Worm (Caenorhabditis elegans): ENCODE measurements around the gene set-3.
A peak's percentile ranks its signal among the peaks of the same experiment; 100 is the strongest.

Gene set-3

DNA sequence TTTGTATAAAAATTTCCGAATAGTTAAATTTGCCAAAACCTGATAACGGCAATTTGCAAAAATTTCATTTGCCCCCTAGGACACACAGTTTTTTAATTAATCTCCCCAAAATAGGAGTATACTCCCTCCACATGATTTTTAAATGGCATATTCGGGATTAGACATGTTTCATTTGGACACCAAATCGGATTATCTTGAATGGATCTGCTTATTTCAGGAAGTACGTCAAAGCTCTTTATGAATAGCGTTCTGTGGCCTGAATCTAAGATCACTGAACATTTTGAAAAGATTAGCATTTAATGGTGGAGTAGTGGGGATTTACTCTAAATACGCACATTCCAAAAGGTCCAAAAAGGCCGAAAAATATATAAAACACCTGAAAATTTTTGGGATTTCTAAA, 35.8 kb downstream of the set-3 start:
- TF ChIP-seq ceh-36 (tag; optimal IDR thresholded peaks at IDR 0.05) (peak; percentile 37), tbx-11 (GFP tag; IDR thresholded peaks at IDR 0.05) (no peak), aly-1 (tag; optimal IDR thresholded peaks at IDR 0.05) (no peak), ama-1 (optimal IDR thresholded peaks at IDR 0.05) (no peak)

DNA sequence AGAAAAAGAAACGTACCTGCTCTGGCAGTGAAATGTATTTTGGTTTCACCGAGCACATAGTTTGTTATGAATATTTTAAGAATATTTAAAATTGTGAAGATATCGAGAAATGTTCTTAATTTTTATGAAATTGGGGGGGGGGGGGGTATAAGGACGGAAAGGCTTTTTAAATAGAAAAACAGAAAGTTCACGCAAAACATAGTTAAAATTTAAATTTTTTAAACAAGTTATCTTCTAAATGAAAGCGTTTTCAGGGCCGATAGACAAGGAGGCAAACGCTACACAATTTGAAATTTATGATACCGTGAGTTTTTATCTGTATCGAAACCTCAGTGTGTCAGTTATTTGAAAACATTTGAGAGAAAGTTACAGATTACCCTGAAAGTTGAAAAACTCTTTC, 38.6 kb downstream of the set-3 start, which contains the start of gene C15H7.4:
TSS of gene C15H7.4 (minus strand) at position 101 of the 400 bp plus-strand sequence.
- TF ChIP-seq ceh-13 (GFP tag; optimal IDR thresholded peaks at IDR 0.05) = no peak
- TF ChIP-seq ceh-36 (tag; optimal IDR thresholded peaks at IDR 0.05) = no peak
- no peak for TF ChIP-seq B0310.2 (tag; optimal IDR thresholded peaks at IDR 0.05)
- no peak for TF ChIP-seq tbx-11 (GFP tag; IDR thresholded peaks at IDR 0.05)
- no peak for TF ChIP-seq hmbx-1 (tag; optimal IDR thresholded peaks at IDR 0.05)
- TF ChIP-seq hmg-4 (GFP tag; optimal IDR thresholded peaks at IDR 0.05) = no peak
- no peak for TF ChIP-seq tbx-37 (GFP tag; conservative IDR thresholded peaks at IDR 0.05)
- no peak for TF ChIP-seq F13C5.2 (tag; optimal IDR thresholded peaks at IDR 0.05)
- TF ChIP-seq pes-1 (GFP tag; IDR thresholded peaks at IDR 0.05) = no peak
- TF ChIP-seq scrt-1 (GFP tag; IDR thresholded peaks at IDR 0.05) = no peak
- TF ChIP-seq tra-4 (tag; optimal IDR thresholded peaks at IDR 0.05) = no peak
- TF ChIP-seq aly-1 (tag; optimal IDR thresholded peaks at IDR 0.05) = no peak
- TF ChIP-seq sea-1 (GFP tag; conservative IDR thresholded peaks at IDR 0.05) = no peak

DNA sequence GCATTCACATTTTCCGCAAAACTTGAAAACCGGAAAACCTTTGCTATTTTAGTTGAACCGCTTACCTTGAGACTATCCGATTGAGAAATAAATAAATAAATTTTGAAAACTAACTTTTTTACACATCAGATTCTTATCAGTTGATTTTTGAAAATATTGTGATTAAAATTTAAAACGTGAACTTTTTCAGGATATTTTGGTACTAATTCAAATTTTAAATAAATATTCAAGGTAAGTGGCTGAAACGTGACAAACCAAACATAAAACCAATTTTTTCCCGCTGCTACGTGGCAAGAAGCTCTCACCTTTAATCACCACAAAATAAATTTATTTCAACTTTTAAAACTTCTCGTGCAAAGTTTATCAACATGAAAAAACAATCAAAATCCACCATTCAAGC, 42.5 kb downstream of the set-3 start, which contains the start of gene C15H7.3:
TSS of gene C15H7.3 (minus strand) at position 101 of the 400 bp plus-strand sequence.
- TF ChIP-seq ama-1 (optimal IDR thresholded peaks at IDR 0.05) = no peak
- no peak for TF ChIP-seq scrt-1 (GFP tag; IDR thresholded peaks at IDR 0.05)
- no peak for TF ChIP-seq tbx-37 (GFP tag; conservative IDR thresholded peaks at IDR 0.05)

DNA sequence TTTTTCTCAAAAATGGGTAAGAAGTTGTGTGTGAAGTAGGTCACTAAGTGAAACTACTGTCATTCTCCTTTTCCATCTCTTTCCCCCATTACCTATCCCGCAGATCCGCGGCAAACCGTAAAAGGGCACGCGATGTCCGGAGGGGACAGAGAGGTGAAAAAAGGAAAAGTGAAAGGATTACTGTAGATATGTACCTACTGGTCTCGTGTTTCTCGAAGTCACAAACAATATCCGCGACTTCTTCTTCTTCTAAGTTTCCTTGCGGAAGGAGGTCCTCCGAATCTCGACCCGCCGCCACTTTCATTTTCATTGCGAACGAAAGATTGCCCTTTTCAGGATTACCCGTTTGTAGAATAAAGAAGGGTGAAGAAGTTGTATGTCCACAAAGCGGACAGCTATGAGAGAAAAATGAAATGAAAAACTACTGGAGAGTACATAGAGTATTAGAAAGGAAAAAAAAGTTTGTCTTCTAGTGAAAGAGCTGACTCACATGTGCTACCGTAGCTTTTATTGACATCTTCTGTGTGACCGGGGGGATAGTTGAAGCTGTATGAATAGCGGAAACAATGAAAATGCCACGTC, 47.8 kb downstream of the set-3 start:
- TF ChIP-seq tbx-11 (GFP tag; IDR thresholded peaks at IDR 0.05) (no peak), flt-1 (GFP tag; IDR thresholded peaks at IDR 0.05) (no peak), ama-1 (optimal IDR thresholded peaks at IDR 0.05) (no peak), hmg-4 (GFP tag; optimal IDR thresholded peaks at IDR 0.05) (no peak), scrt-1 (GFP tag; IDR thresholded peaks at IDR 0.05) (no peak), pes-1 (GFP tag; IDR thresholded peaks at IDR 0.05) (no peak), sea-1 (GFP tag; conservative IDR thresholded peaks at IDR 0.05) (no peak), F13C5.2 (tag; optimal IDR thresholded peaks at IDR 0.05) (no peak), hnd-1 (tag; optimal IDR thresholded peaks at IDR 0.05) (no peak), ceh-36 (tag; optimal IDR thresholded peaks at IDR 0.05) (no peak), tbx-37 (GFP tag; conservative IDR thresholded peaks at IDR 0.05) (no peak), hmbx-1 (tag; optimal IDR thresholded peaks at IDR 0.05) (no peak), aly-1 (tag; optimal IDR thresholded peaks at IDR 0.05) (no peak), ceh-13 (GFP tag; optimal IDR thresholded peaks at IDR 0.05) (no peak), B0310.2 (tag; optimal IDR thresholded peaks at IDR 0.05) (no peak), ets-7 (tag; optimal IDR thresholded peaks at IDR 0.05) (no peak), tra-4 (tag; optimal IDR thresholded peaks at IDR 0.05) (no peak)

DNA sequence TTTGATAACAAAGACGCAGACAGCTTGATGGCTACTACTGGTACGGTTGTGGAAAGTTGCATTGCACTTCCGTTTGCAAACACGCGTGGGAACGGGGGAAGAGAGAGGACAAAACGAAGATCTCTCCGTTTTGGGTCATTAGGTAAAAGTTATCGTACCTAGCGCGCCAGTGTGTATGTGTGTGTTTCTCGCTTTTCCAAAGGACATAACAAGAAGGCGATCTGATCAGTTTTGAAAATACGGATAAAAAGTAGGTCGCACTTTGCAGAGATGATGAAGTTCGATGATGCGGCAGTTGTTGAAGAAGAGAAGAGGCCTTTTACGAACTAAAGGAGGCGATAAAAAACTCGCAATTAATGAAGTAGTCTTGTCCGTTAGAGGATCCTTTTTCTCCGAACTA, 49.3 kb downstream of the set-3 start:
- no peak for TF ChIP-seq pes-1 (GFP tag; IDR thresholded peaks at IDR 0.05)
- TF ChIP-seq aly-1 (tag; optimal IDR thresholded peaks at IDR 0.05) = no peak
- no peak for TF ChIP-seq ets-7 (tag; optimal IDR thresholded peaks at IDR 0.05)
- TF ChIP-seq sea-1 (GFP tag; conservative IDR thresholded peaks at IDR 0.05) = no peak
- no peak for TF ChIP-seq hmg-4 (GFP tag; optimal IDR thresholded peaks at IDR 0.05)
- no peak for TF ChIP-seq scrt-1 (GFP tag; IDR thresholded peaks at IDR 0.05)
- TF ChIP-seq tbx-37 (GFP tag; conservative IDR thresholded peaks at IDR 0.05) = no peak
- TF ChIP-seq F13C5.2 (tag; optimal IDR thresholded peaks at IDR 0.05) = no peak
- no peak for TF ChIP-seq ceh-36 (tag; optimal IDR thresholded peaks at IDR 0.05)
- no peak for TF ChIP-seq tra-4 (tag; optimal IDR thresholded peaks at IDR 0.05)
- no peak for TF ChIP-seq tbx-11 (GFP tag; IDR thresholded peaks at IDR 0.05)
- TF ChIP-seq B0310.2 (tag; optimal IDR thresholded peaks at IDR 0.05) = no peak

DNA sequence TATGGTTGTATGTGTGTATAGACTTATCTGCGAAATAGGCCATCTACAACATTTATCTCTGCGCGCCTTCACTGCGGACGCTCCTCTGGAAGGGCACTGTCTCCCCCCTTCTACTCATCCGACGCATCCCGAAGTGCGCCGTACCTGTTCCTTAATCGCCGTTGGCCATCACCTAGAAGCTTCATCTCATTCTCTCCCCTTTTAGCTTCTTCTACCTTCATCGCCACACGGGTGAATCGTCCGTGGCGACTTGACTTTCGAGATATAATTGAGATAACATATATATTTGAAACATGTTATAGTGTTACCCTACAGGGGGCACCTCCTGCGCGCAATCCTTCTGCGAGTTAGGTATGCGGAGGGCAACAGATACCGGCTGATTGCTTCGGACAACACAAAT, 52.3 kb downstream of the set-3 start:
- no peak for TF ChIP-seq aly-1 (tag; optimal IDR thresholded peaks at IDR 0.05)
- TF ChIP-seq hmg-4 (GFP tag; optimal IDR thresholded peaks at IDR 0.05) = peak; percentile 6

Measured in whole organism, early embryonic.